Worm (Caenorhabditis elegans) whole organism, late embryonic: ENCODE measurements around the gene smg-3.

Source experiments
- ama-1 ChIP-seq: fragments of 150-350 bp; optimal IDR thresholded peaks from 2 replicates; lab custom pipeline; 2014
- ets-4 ChIP-seq: sonication (generic microtip); optimal IDR thresholded peaks from 2 replicates; lab custom pipeline; 2016; ENCODE audit warnings: missing genetic modification characterization, missing compliant biosample characterization
- lim-6 ChIP-seq: sonication (generic microtip); optimal IDR thresholded peaks from 2 replicates; lab custom pipeline; 2016; ENCODE audit warnings: missing genetic modification characterization, missing compliant biosample characterization
- pha-4 ChIP-seq: fragments of 150-350 bp; optimal IDR thresholded peaks from 2 replicates; lab custom pipeline; 2018; ENCODE audit warnings: missing biosample characterization, missing genetic modification reagents, missing genetic modification characterization

ce11 chrIV:6421183-6421635 is 48.3 kb upstream of the smg-3 start, which contains the start of gene puf-11:
- TF ChIP-seq pha-4 (tag; lab: Kevin White, UChicago) = no peak
- no peak for TF ChIP-seq lim-6 (tag; lab: Kevin White, UChicago)
- no peak for TF ChIP-seq ama-1
- TF ChIP-seq ets-4 (tag; lab: Kevin White, UChicago) = no peak
